Worm (Caenorhabditis elegans): Measurements from ENCODE around the gene Y57G11A.2.

- TF ChIP-seq ama-1 (optimal IDR thresholded peaks at IDR 0.05) (no peak), hmg-4 (GFP tag; optimal IDR thresholded peaks at IDR 0.05) (no peak), sea-1 (GFP tag; conservative IDR thresholded peaks at IDR 0.05) (no peak), flt-1 (GFP tag; IDR thresholded peaks at IDR 0.05) (no peak), aly-1 (tag; optimal IDR thresholded peaks at IDR 0.05) (no peak), tbx-37 (GFP tag; conservative IDR thresholded peaks at IDR 0.05) (no peak)
Measured at ce11 chrIV:14519423-14519822, at the start of gene Y57G11A.2, which contains the start of gene T27E7.1.

Data from whole organism, early embryonic.